Worm (Caenorhabditis elegans) whole organism, L4 larva: ENCODE results near the gene B0365.9.
"Not testable (repeated sequence)": the region's sequence is repeated elsewhere in the genome, so short reads cannot be mapped to it uniquely, and the experiment has no call there.

Source experiments
- T26A8.4 ChIP-seq: fragments of 200-800 bp; sonication (Bioruptor generic); IDR thresholded peaks from 2 replicates; pipeline ENCODE4 v1.3.6; 2022; ENCODE audit warnings: missing genetic modification characterization, missing compliant biosample characterization
- Y75B8A.6 ChIP-seq: fragments of 200-800 bp; sonication (Bioruptor generic); IDR thresholded peaks from 2 replicates; pipeline ENCODE4 v1.3.6; 2022; ENCODE audit warnings: missing genetic modification reagents, missing genetic modification characterization, missing compliant biosample characterization
- aha-1 ChIP-seq: fragments of 150-350 bp; peaks from one replicate; lab custom pipeline; 2014; ENCODE audit warnings: missing biosample characterization, missing genetic modification characterization
- arid-1 ChIP-seq: fragments of 200-800 bp; sonication (Bioruptor generic); conservative IDR thresholded peaks from 2 replicates; pipeline ENCODE4 v1.3.6; 2022; ENCODE audit warnings: missing genetic modification reagents, missing genetic modification characterization, missing compliant biosample characterization
- ceh-32 ChIP-seq: sonication (generic microtip); optimal IDR thresholded peaks from 2 replicates; lab custom pipeline; 2016; ENCODE audit warnings: mild to moderate bottlenecking, missing genetic modification characterization, missing compliant biosample characterization; ENCODE audit not compliant: poor library complexity
- ceh-62 ChIP-seq: sonication (generic microtip); optimal IDR thresholded peaks from 2 replicates; lab custom pipeline; 2017; ENCODE audit warnings: missing biosample characterization, missing genetic modification characterization
- ceh-82 ChIP-seq: sonication (generic microtip); optimal IDR thresholded peaks from 2 replicates; lab custom pipeline; 2017; ENCODE audit warnings: missing biosample characterization, missing genetic modification characterization
- ctbp-1 ChIP-seq: fragments of 200-800 bp; sonication (Bioruptor generic); IDR thresholded peaks from 2 replicates; pipeline ENCODE4 v1.3.6; 2022; ENCODE audit warnings: missing genetic modification reagents, missing genetic modification characterization, missing compliant biosample characterization
- dpl-1 ChIP-seq: fragments of 150-350 bp; optimal IDR thresholded peaks from 2 replicates; lab custom pipeline; 2014; ENCODE audit warnings: missing biosample characterization, missing genetic modification reagents, missing genetic modification characterization
- egl-27 ChIP-seq: sonication (generic microtip); optimal IDR thresholded peaks from 3 replicates; lab custom pipeline; 2017; ENCODE audit warnings: missing biosample characterization, missing genetic modification reagents, missing genetic modification characterization
- egl-43 ChIP-seq: fragments of 200-800 bp; sonication (Bioruptor generic); IDR thresholded peaks from 2 replicates; pipeline ENCODE4 v1.3.6; 2022; ENCODE audit warnings: missing genetic modification reagents, missing genetic modification characterization, missing compliant biosample characterization
- gei-8 ChIP-seq: fragments of 200-800 bp; sonication (Bioruptor generic); optimal IDR thresholded peaks from 2 replicates; lab custom pipeline; 2018; ENCODE audit warnings: mild to moderate bottlenecking, missing genetic modification characterization, missing compliant biosample characterization
- hlh-11 ChIP-seq: fragments of 200-800 bp; sonication (Bioruptor generic); optimal IDR thresholded peaks from 2 replicates; lab custom pipeline; 2018; ENCODE audit warnings: mild to moderate bottlenecking, missing genetic modification characterization, missing compliant biosample characterization
- jun-1 ChIP-seq: fragments of 150-350 bp; optimal IDR thresholded peaks from 2 replicates; lab custom pipeline; 2014; ENCODE audit warnings: missing biosample characterization, missing genetic modification reagents, missing genetic modification characterization
- lim-7 ChIP-seq: fragments of 200-800 bp; sonication (Bioruptor generic); IDR thresholded peaks from 2 replicates; pipeline ENCODE4 v1.3.6; 2022; ENCODE audit warnings: missing genetic modification characterization, missing compliant biosample characterization
- lin-13 ChIP-seq: fragments of 150-350 bp; optimal IDR thresholded peaks from 2 replicates; lab custom pipeline; 2014; ENCODE audit warnings: missing biosample characterization, missing genetic modification reagents, missing genetic modification characterization
- lin-15B ChIP-seq: fragments of 150-350 bp; sonication (generic microtip); optimal IDR thresholded peaks from 3 replicates; lab custom pipeline; 2014; ENCODE audit warnings: missing biosample characterization, missing genetic modification characterization
- mdt-29 ChIP-seq: fragments of 200-800 bp; sonication (Bioruptor generic); IDR thresholded peaks from 2 replicates; pipeline ENCODE4 v1.3.6; 2022; ENCODE audit warnings: missing genetic modification reagents, missing genetic modification characterization, missing compliant biosample characterization
- nhr-10 ChIP-seq: fragments of 150-350 bp; optimal IDR thresholded peaks from 2 replicates; lab custom pipeline; 2014; ENCODE audit warnings: missing biosample characterization, missing genetic modification characterization
- nhr-102 ChIP-seq: sonication (generic microtip); optimal IDR thresholded peaks from 2 replicates; lab custom pipeline; 2016; ENCODE audit warnings: mild to moderate bottlenecking, missing genetic modification characterization, moderate library complexity, missing compliant biosample characterization
- nhr-25 ChIP-seq: sonication (generic microtip); optimal IDR thresholded peaks from 2 replicates; lab custom pipeline; 2017; ENCODE audit warnings: missing genetic modification characterization, mild to moderate bottlenecking, missing compliant biosample characterization, antibody characterized with exemption, moderate library complexity, borderline replicate concordance; ENCODE audit not compliant: insufficient read depth
- nhr-42 ChIP-seq: fragments of 200-800 bp; sonication (Bioruptor generic); IDR thresholded peaks from 2 replicates; pipeline ENCODE4 v1.3.6; 2022; ENCODE audit warnings: missing genetic modification characterization, missing compliant biosample characterization
- nhr-48 ChIP-seq: sonication (generic microtip); optimal IDR thresholded peaks from 2 replicates; lab custom pipeline; 2016; ENCODE audit warnings: mild to moderate bottlenecking, missing genetic modification characterization, missing compliant biosample characterization
- pha-4 ChIP-seq, 2 experiments: fragments of 150-350 bp in 1 of 2; fragments of 200-800 bp in 1 of 2; sonication (Bioruptor generic) in 1 of 2; IDR thresholded peaks in 1 of 2; optimal IDR thresholded peaks in 1 of 2; 2 replicates each; pipeline versions ENCODE4 v1.3.6 to Lab custom; 2014 to 2022; ENCODE audit warnings: missing genetic modification characterization in 2 of 2, missing genetic modification reagents in 2 of 2, missing biosample characterization in 1 of 2, missing compliant biosample characterization in 1 of 2
- saeg-2 ChIP-seq: fragments of 200-800 bp; sonication (Bioruptor generic); IDR thresholded peaks from 2 replicates; pipeline ENCODE4 v1.3.6; 2022; ENCODE audit warnings: missing genetic modification reagents, missing genetic modification characterization, missing compliant biosample characterization
- set-16 ChIP-seq: fragments of 200-800 bp; sonication (Bioruptor generic); IDR thresholded peaks from 2 replicates; pipeline ENCODE4 v1.3.6; 2022; ENCODE audit warnings: missing genetic modification reagents, missing genetic modification characterization, missing compliant biosample characterization
- snpc-1.2 ChIP-seq: fragments of 200-800 bp; sonication (Bioruptor generic); IDR thresholded peaks from 2 replicates; pipeline ENCODE4 v1.3.6; 2022; ENCODE audit warnings: missing genetic modification reagents, missing genetic modification characterization, missing compliant biosample characterization
- snpc-4 ChIP-seq: fragments of 150-350 bp; optimal IDR thresholded peaks from 2 replicates; lab custom pipeline; 2014; ENCODE audit warnings: missing biosample characterization, missing genetic modification characterization
- tag-97 ChIP-seq: fragments of 200-800 bp; sonication (Bioruptor generic); IDR thresholded peaks from 2 replicates; pipeline ENCODE4 v1.3.6; 2022; ENCODE audit warnings: missing genetic modification characterization, missing compliant biosample characterization
- unc-130 ChIP-seq: sonication (generic microtip); optimal IDR thresholded peaks from 2 replicates; lab custom pipeline; 2016; ENCODE audit warnings: missing genetic modification reagents, missing genetic modification characterization, missing compliant biosample characterization
- unc-39 ChIP-seq: sonication (generic microtip); optimal IDR thresholded peaks from 2 replicates; lab custom pipeline; 2017; ENCODE audit warnings: missing biosample characterization, missing genetic modification characterization
- unc-62 ChIP-seq, 3 experiments: fragments of 150-350 bp in 1 of 3; sonication (generic microtip); optimal IDR thresholded peaks in 2 of 3; peaks in 1 of 3; 1 replicate in 1 of 3; 2 replicates in 2 of 3; lab custom pipeline; 2014 to 2017; ENCODE audit warnings: missing biosample characterization in 3 of 3, missing genetic modification characterization in 3 of 3, missing genetic modification reagents in 3 of 3, missing genotype in 1 of 3
- ztf-7 ChIP-seq: fragments of 150-350 bp; optimal IDR thresholded peaks from 2 replicates; lab custom pipeline; 2014; ENCODE audit warnings: missing biosample characterization, missing genetic modification characterization

Gene B0365.9

ce11 chrV:13130439-13130840 lies 2.9 kb downstream of the B0365.9 start (continued):
- TF ChIP-seq hlh-11 (tag; lab: Kevin White, UChicago), result peak; percentile 90
- no peak for TF ChIP-seq unc-130 (GFP tag; lab: Kevin White, UChicago)
- peak; percentile 15 for TF ChIP-seq dpl-1 (GFP tag; lab: Kevin White, UChicago)
- TF ChIP-seq unc-39 (tag; lab: Kevin White, UChicago), result no peak
- TF ChIP-seq ceh-82 (tag; lab: Kevin White, UChicago), result no peak
- TF ChIP-seq ztf-7 (tag; lab: Kevin White, UChicago), result no peak
- no peak for TF ChIP-seq nhr-42 (GFP tag; lab: Robert Waterston, UW)
- no peak for TF ChIP-seq lim-7
- TF ChIP-seq lin-15B (tag; lab: Kevin White, UChicago), result no peak
- TF ChIP-seq gei-8 (GFP tag; lab: Kevin White, UChicago), result peak; percentile 62
- TF ChIP-seq Y75B8A.6, result no peak
- TF ChIP-seq lin-13, result peak; percentile 70
- TF ChIP-seq aha-1 (tag; lab: Kevin White, UChicago), result peak; percentile 82
- peak; percentile 49; the same call in 1 of the 2 replicates for TF ChIP-seq mdt-29 (GFP tag; lab: Robert Waterston, UW)
- TF ChIP-seq nhr-48, result peak; percentile 44
- no peak; the same call in 1 of the 2 replicates for TF ChIP-seq pha-4 (GFP tag; IDR thresholded peaks at IDR 0.05; lab: Robert Waterston, UW)
- no peak for TF ChIP-seq pha-4 (tag; optimal IDR thresholded peaks at IDR 0.05; lab: Kevin White, UChicago)
- peak; percentile 4 for TF ChIP-seq nhr-10 (tag; lab: Kevin White, UChicago)
- no peak for TF ChIP-seq egl-27
- TF ChIP-seq ceh-32 (tag; lab: Kevin White, UChicago), result no peak
- no peak for TF ChIP-seq tag-97 (GFP tag; lab: Robert Waterston, UW)
- no peak for TF ChIP-seq ceh-62 (tag; lab: Kevin White, UChicago)
- no peak for TF ChIP-seq jun-1 (tag; lab: Kevin White, UChicago)
- TF ChIP-seq snpc-4 (tag; lab: Kevin White, UChicago), result no peak
- TF ChIP-seq, all 104 proteins: peak for 45

ce11 chrV:13129895-13130294 lies 3.5 kb downstream of the B0365.9 start, which contains the start of gene eat-6:
eat-6 (minus strand) TSS chrV:13129995.
- no peak for TF ChIP-seq hlh-11 (tag; lab: Kevin White, UChicago)
- peak; percentile 17 for TF ChIP-seq nhr-25 (tag; lab: Kevin White, UChicago)
- TF ChIP-seq, all 104 proteins: peak for 1

- TF ChIP-seq T26A8.4 (GFP tag; lab: Robert Waterston, UW), result peak; percentile 64
- TF ChIP-seq arid-1, result 0 out of 2 replicates have a peak, but pooled peaks have one; percentile 5
- TF ChIP-seq saeg-2 (GFP tag; lab: Robert Waterston, UW), result 0 out of 2 replicates have a peak, but pooled peaks have one; percentile 32
- peak; percentile 32; the same call in 1 of the 2 replicates for TF ChIP-seq snpc-1.2 (GFP tag; lab: Robert Waterston, UW)
- peak; percentile 51; the same call in 1 of the 2 replicates for TF ChIP-seq egl-43
- peak; percentile 59 for TF ChIP-seq set-16 (GFP tag; lab: Robert Waterston, UW)
- TF ChIP-seq ctbp-1 (GFP tag; lab: Robert Waterston, UW), result 0 out of 2 replicates have a peak, but pooled peaks have one; percentile 53
- peak in 1 of 2 experiments; percentile 23 for TF ChIP-seq unc-62 (GFP tag; optimal IDR thresholded peaks at IDR 0.05 in 1 of 2; lab: Kevin White, UChicago)
- not testable (repeated sequence) for TF ChIP-seq unc-62 (tag; optimal IDR thresholded peaks at IDR 0.05; lab: Kevin White, UChicago)
These were observed 7.4 kb downstream of the B0365.9 start for ce11 chrV:13125942-13126341.

- TF ChIP-seq nhr-102 (tag; lab: Kevin White, UChicago), result no peak
- peak in 1 of 2 experiments; percentile 93 for TF ChIP-seq unc-62 (GFP tag; optimal IDR thresholded peaks at IDR 0.05 in 1 of 2; lab: Kevin White, UChicago)
- TF ChIP-seq unc-62 (tag; optimal IDR thresholded peaks at IDR 0.05; lab: Kevin White, UChicago), result no peak
These were observed 12.1 kb downstream of the B0365.9 start for ce11 chrV:13121266-13121665.
